Worm (Caenorhabditis elegans): ENCODE results near the gene F16B3.3.
A peak's percentile ranks its signal among the peaks of the same experiment; 100 is the strongest.

DNA sequence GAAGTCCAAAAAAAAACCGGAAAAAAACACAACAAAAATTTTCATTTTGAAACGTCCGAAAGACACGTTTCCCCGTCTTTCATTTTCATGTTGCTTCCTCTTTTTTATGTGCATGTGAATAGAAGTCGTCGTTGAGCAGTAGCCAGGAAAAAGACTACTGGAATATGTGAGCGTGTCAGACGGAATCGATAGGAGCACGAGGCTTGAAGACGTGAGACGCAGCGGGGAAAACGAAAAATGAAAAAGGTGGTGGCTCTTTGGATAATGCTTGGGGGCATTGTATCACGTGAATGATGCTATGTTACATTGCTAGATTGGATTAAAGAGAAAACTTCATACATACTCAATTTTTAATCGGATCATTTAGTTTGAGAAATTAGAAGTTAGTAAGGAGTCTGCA, 48.4 kb upstream of the F16B3.3 start:
- TF ChIP-seq lsy-2 (tag; optimal IDR thresholded peaks at IDR 0.05): no peak
- no peak for TF ChIP-seq unc-62 (GFP tag; optimal IDR thresholded peaks at IDR 0.05)
- no peak for TF ChIP-seq elt-1 (tag; optimal IDR thresholded peaks at IDR 0.05; ENCODE audit: borderline replicate concordance, insufficient read depth)
- no peak for TF ChIP-seq elt-3 (tag; optimal IDR thresholded peaks at IDR 0.05)
- TF ChIP-seq snpc-4 (tag; optimal IDR thresholded peaks at IDR 0.05): no peak
- TF ChIP-seq ces-1 (GFP tag; optimal IDR thresholded peaks at IDR 0.05): peak; percentile 31
- no peak for TF ChIP-seq nhr-12 (tag; optimal IDR thresholded peaks at IDR 0.05)
- TF ChIP-seq blmp-1 (tag; optimal IDR thresholded peaks at IDR 0.05): no peak
- TF ChIP-seq zip-8 (tag; optimal IDR thresholded peaks at IDR 0.05): no peak
- TF ChIP-seq unc-39 (tag; optimal IDR thresholded peaks at IDR 0.05): no peak
- TF ChIP-seq nhr-28 (tag; optimal IDR thresholded peaks at IDR 0.05): no peak
- no peak for TF ChIP-seq nhr-76 (tag; optimal IDR thresholded peaks at IDR 0.05)

Measured in whole organism, mixed stage, embryonic.